Fruit fly (Drosophila melanogaster): ENCODE measurements around the gene Cyp6d5.

DNA sequence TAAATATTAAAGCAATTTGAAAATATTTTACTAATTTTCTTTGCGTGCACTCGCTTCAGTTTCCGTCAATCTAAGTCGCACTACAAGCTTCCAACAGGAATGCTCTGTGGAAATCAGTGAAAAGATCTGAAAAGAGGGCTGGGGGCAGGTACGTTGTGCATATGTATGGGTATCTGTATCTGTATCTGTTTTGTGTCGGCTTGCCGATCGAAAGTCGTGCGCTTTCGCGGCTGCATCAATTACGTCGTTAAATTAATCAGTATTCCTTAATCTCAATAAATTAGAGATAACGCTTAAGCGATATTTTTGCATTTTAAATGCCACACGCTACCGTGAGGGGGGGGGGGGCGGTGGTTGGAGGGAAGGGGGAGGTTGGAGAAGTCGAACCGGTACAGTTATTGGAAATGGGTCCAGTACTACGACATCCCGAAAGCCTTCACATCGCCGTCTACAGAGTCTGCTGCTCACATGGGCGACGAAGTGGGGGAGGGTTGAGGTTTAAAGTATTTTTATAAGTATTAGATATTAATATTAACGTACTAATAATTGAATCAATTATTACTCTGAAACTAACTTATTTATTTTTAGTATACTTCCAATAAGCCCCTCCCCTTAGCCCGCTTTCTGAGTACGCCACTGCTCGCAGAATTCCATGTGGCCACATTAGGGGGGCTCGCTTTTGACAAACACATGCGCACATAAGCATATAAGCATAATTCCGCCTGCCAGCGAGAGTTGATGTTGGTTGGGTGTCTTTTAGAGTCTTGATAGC lies 24.2 kb downstream of the Cyp6d5 start:
- no peak for TF ChIP-seq Dll (optimal IDR thresholded peaks at IDR 0.05)
- TF ChIP-seq psq (optimal IDR thresholded peaks at IDR 0.05): no peak
- TF ChIP-seq CG8478 (optimal IDR thresholded peaks at IDR 0.05): no peak
- TF ChIP-seq pan (optimal IDR thresholded peaks at IDR 0.05): no peak
